Fruit fly (Drosophila melanogaster): ENCODE measurements around the gene CG14607.

Gene CG14607

dm6 chr3R:7249460-7249859 is 7.9 kb downstream of the CG14607 start, which contains the start of the genes CG1227 and Dtwd2 (continued):
- TF ChIP-seq CG14860 (GFP tag; IDR thresholded peaks at IDR 0.05; ENCODE audit: partially characterized antibody) (no peak), usp (GFP tag; optimal IDR thresholded peaks at IDR 0.05) (no peak), CG17612 (GFP tag; IDR thresholded peaks at IDR 0.05) (peak; percentile 63), CG3281 (GFP tag; optimal IDR thresholded peaks at IDR 0.05) (peak; percentile 100), CG10959 (GFP tag; IDR thresholded peaks at IDR 0.05) (peak; percentile 55; the same call in 1 of the 2 replicates), HLH4C (GFP tag; IDR thresholded peaks at IDR 0.05; ENCODE audit: partially characterized antibody) (no peak), Hr78 (GFP tag; optimal IDR thresholded peaks at IDR 0.05) (no peak), pho (GFP tag; optimal IDR thresholded peaks at IDR 0.05) (peak; percentile 71), psq (GFP tag; optimal IDR thresholded peaks at IDR 0.05) (no peak), CG16813 (GFP tag; IDR thresholded peaks at IDR 0.05; ENCODE audit: partially characterized antibody) (no peak), corto (GFP tag; optimal IDR thresholded peaks at IDR 0.05) (peak; percentile 83), CG42726 (GFP tag; IDR thresholded peaks at IDR 0.05; ENCODE audit: partially characterized antibody) (no peak), fd102C (GFP tag; optimal IDR thresholded peaks at IDR 0.05) (peak; percentile 28), CG8359 (GFP tag; optimal IDR thresholded peaks at IDR 0.05; ENCODE audit: borderline replicate concordance) (peak; percentile 50), CG7963 (GFP tag; IDR thresholded peaks at IDR 0.05; ENCODE audit: partially characterized antibody) (no peak), CG13424 (tag; optimal IDR thresholded peaks at IDR 0.05) (peak; percentile 97), hbn (GFP tag; IDR thresholded peaks at IDR 0.05; ENCODE audit: partially characterized antibody) (no peak), Rfx (GFP tag; IDR thresholded peaks at IDR 0.05) (peak; percentile 94), tap (tag; optimal IDR thresholded peaks at IDR 0.05) (peak; percentile 94), Sox100B (GFP tag; optimal IDR thresholded peaks at IDR 0.05) (no peak), CG32772 (GFP tag; IDR thresholded peaks at IDR 0.05) (peak; percentile 78), croc (GFP tag; conservative IDR thresholded peaks at IDR 0.05) (peak; percentile 63; the same call in 2 of the 3 replicates), sens-2 (GFP tag; IDR thresholded peaks at IDR 0.05) (peak; percentile 80), CG14441 (GFP tag; IDR thresholded peaks at IDR 0.05) (peak; percentile 84), HmgZ (tag; optimal IDR thresholded peaks at IDR 0.05) (peak; percentile 96), tio (GFP tag; optimal IDR thresholded peaks at IDR 0.05) (peak; percentile 73), CG6254 (GFP tag; optimal IDR thresholded peaks at IDR 0.05) (peak; percentile 54), Mad (GFP tag; optimal IDR thresholded peaks at IDR 0.05) (peak; percentile 33), Stat92E (GFP tag; optimal IDR thresholded peaks at IDR 0.05) (peak in 1 of 3 experiments; percentile 70), jigr1 (GFP tag; IDR thresholded peaks at IDR 0.05) (0 out of 3 replicates have a peak, but pooled peaks have one; percentile 14), kay (GFP tag; optimal IDR thresholded peaks at IDR 0.05) (peak; percentile 71), org-1 (GFP tag; optimal IDR thresholded peaks at IDR 0.05) (peak; percentile 72), Jarid2 (GFP tag; optimal IDR thresholded peaks at IDR 0.05) (peak; percentile 41), lbe (GFP tag; optimal IDR thresholded peaks at IDR 0.05) (no peak), CG30431 (GFP tag; optimal IDR thresholded peaks at IDR 0.05) (peak; percentile 26), GATAe (GFP tag; conservative IDR thresholded peaks at IDR 0.05) (peak; percentile 64), seq (GFP tag; IDR thresholded peaks at IDR 0.05) (peak; percentile 86), sc (optimal IDR thresholded peaks at IDR 0.05) (no peak), sc (GFP tag; optimal IDR thresholded peaks at IDR 0.05) (peak; percentile 57), CG2120 (GFP tag; optimal IDR thresholded peaks at IDR 0.05) (peak; percentile 90), pnt (GFP tag; optimal IDR thresholded peaks at IDR 0.05) (peak; percentile 14), CG4282 (GFP tag; optimal IDR thresholded peaks at IDR 0.05) (no peak), vfl (GFP tag; optimal IDR thresholded peaks at IDR 0.05) (peak; percentile 19), pros (GFP tag; optimal IDR thresholded peaks at IDR 0.05) (peak; percentile 81), Doc3 (GFP tag; IDR thresholded peaks at IDR 0.05; ENCODE audit: partially characterized antibody) (no peak), CG12104 (GFP tag; optimal IDR thresholded peaks at IDR 0.05) (peak; percentile 83), CG1832 (GFP tag; optimal IDR thresholded peaks at IDR 0.05) (no peak), unpg (GFP tag; optimal IDR thresholded peaks at IDR 0.05) (peak; percentile 98), CG1529 (GFP tag; optimal IDR thresholded peaks at IDR 0.05) (peak; percentile 81), CG10366 (GFP tag; IDR thresholded peaks at IDR 0.05) (peak; percentile 91)
